Worm (Caenorhabditis elegans): ENCODE data around the gene F30B5.11.

ce11 chrIV:4246493-4246892, 26.6 kb upstream of the F30B5.11 start, which contains the start of gene ttr-20:
- TF ChIP-seq aly-2 (tag; optimal IDR thresholded peaks at IDR 0.05) (no peak), nhr-12 (tag; optimal IDR thresholded peaks at IDR 0.05) (no peak)

Data from whole organism, L2 larva.